Worm (Caenorhabditis elegans): ENCODE results near the gene agr-1.

- TF ChIP-seq pha-4 (tag; optimal IDR thresholded peaks at IDR 0.05) (no peak), unc-55 (GFP tag; optimal IDR thresholded peaks at IDR 0.05) (no peak), ceh-24 (tag; optimal IDR thresholded peaks at IDR 0.05) (no peak), nhr-11 (tag; optimal IDR thresholded peaks at IDR 0.05) (no peak)
Measured at ce11 chrII:6756232-6756631, 18.7 kb downstream of the agr-1 start, which contains the start of gene F41G3.3.
